Worm (Caenorhabditis elegans) whole organism, mixed stage, embryonic: ENCODE data around the gene capa-1.

Experiments used
- ceh-83 ChIP-seq: fragments of 200-800 bp; sonication (Bioruptor generic); optimal IDR thresholded peaks from 2 replicates; lab custom pipeline; 2018; ENCODE audit warnings: mild to moderate bottlenecking, missing genetic modification characterization, missing compliant biosample characterization
- cnd-1 ChIP-seq: fragments of 200-800 bp; sonication (Bioruptor generic); optimal IDR thresholded peaks from 2 replicates; lab custom pipeline; 2018; ENCODE audit warnings: mild to moderate bottlenecking, missing genetic modification characterization, missing compliant biosample characterization
- mab-5 ChIP-seq: fragments of 150-350 bp; optimal IDR thresholded peaks from 2 replicates; lab custom pipeline; 2014; ENCODE audit warnings: missing biosample characterization, missing genetic modification characterization
- nhr-12 ChIP-seq: fragments of 150-350 bp; optimal IDR thresholded peaks from 2 replicates; lab custom pipeline; 2014; ENCODE audit warnings: missing biosample characterization, missing genetic modification characterization
- nhr-237 ChIP-seq: fragments of 150-350 bp; optimal IDR thresholded peaks from 2 replicates; lab custom pipeline; 2014; ENCODE audit warnings: missing biosample characterization, missing genetic modification characterization
- nhr-76 ChIP-seq: sonication (generic microtip); optimal IDR thresholded peaks from 2 replicates; lab custom pipeline; 2017; ENCODE audit warnings: missing biosample characterization, missing genetic modification characterization
- pha-4 ChIP-seq: fragments of 150-350 bp; optimal IDR thresholded peaks from 2 replicates; lab custom pipeline; 2018; ENCODE audit warnings: missing biosample characterization, missing genetic modification reagents, missing genetic modification characterization
- snpc-4 ChIP-seq: fragments of 150-350 bp; optimal IDR thresholded peaks from 2 replicates; lab custom pipeline; 2014; ENCODE audit warnings: missing biosample characterization, missing genetic modification characterization
- unc-62 ChIP-seq: fragments of 150-350 bp; optimal IDR thresholded peaks from 2 replicates; lab custom pipeline; 2014; ENCODE audit warnings: missing biosample characterization, missing genetic modification reagents, missing genetic modification characterization
- ztf-11 ChIP-seq: fragments of 150-350 bp; optimal IDR thresholded peaks from 2 replicates; lab custom pipeline; 2014; ENCODE audit warnings: missing biosample characterization, missing genetic modification characterization

DNA sequence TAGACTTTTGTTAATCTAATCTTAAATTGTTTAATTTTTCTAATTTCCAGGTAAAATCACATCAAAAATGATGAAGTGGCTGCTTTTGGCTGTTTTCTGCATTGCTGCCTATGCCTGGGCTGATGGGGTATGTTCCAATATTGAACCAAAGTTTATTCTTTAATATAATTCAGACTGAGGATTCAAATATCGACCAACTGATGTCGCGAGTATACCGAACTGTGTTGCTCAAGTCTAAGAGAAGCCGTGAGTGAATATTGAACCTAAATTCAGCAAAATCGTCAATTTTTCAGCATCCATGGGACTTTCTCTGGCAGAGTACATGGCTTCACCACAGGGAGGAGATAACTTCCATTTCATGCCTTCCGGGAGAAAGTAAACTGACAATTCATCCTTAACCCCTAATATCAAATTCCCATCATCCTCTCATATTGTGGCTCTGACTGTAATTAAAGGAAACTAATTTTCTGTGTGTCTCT is 14.6 kb upstream of the capa-1 start, which contains the start of gene nlp-49:
- TF ChIP-seq nhr-12 (no peak), cnd-1 (tag; lab: Kevin White, UChicago) (no peak), unc-62 (GFP tag; lab: Kevin White, UChicago) (no peak), pha-4 (no peak), ztf-11 (tag; lab: Kevin White, UChicago) (no peak), mab-5 (tag; lab: Kevin White, UChicago) (no peak), ceh-83 (no peak), snpc-4 (tag; lab: Kevin White, UChicago) (no peak), nhr-237 (tag; lab: Kevin White, UChicago) (no peak), nhr-76 (tag; lab: Kevin White, UChicago) (no peak)
